Fruit fly (Drosophila melanogaster) whole organism, adult: Measurements from ENCODE around the gene Kebab.

Source experiments
- CG1620 ChIP-seq: fragments of 200-800 bp; sonication (Bioruptor generic); optimal IDR thresholded peaks from 2 replicates; lab custom pipeline; 2016; ENCODE audit warnings: missing biosample characterization, missing genetic modification characterization
- bab1 ChIP-seq: fragments of 200-800 bp; sonication (Bioruptor generic); optimal IDR thresholded peaks from 3 replicates; lab custom pipeline; 2019; ENCODE audit warnings: missing biosample characterization, mild to moderate bottlenecking, missing genetic modification characterization, moderate library complexity
- toe ChIP-seq: fragments of 200-800 bp; sonication (Bioruptor generic); optimal IDR thresholded peaks from 2 replicates; lab custom pipeline; 2016; ENCODE audit warnings: missing biosample characterization, missing genetic modification characterization

- TF ChIP-seq toe (GFP tag; lab: Kevin White, UChicago) = no peak
- TF ChIP-seq CG1620 (GFP tag; lab: Kevin White, UChicago) = no peak
- peak; percentile 47 for TF ChIP-seq bab1
Observed at dm6 chr2L:2038253-2038955, 6.9 kb upstream of the Kebab start.
